Worm (Caenorhabditis elegans): ENCODE data around the gene catp-2.

DNA sequence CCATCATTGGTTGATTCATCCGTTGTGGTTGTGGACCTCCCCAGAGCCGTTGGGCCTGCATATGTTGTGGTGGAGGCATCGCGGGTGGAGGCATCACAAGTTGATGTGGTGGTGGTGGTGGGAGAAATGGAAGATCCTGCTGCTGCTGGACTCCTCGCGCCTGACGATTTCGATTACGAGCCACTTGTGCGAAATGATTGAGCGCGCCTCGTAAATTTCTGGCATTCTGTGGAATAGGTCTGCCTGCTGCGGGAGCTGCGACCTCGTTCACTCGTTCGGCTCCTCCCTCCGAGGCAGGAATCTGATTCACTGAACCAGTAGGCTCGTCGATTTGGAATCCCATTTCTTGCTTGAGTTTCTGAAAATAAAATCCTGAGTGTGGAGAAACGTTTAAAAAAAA is 26.2 kb downstream of the catp-2 start:
- TF ChIP-seq lin-15B (tag; optimal IDR thresholded peaks at IDR 0.05) (no peak), nhr-11 (tag; optimal IDR thresholded peaks at IDR 0.05) (no peak), ama-1 (optimal IDR thresholded peaks at IDR 0.05) (no peak), ztf-4 (tag; optimal IDR thresholded peaks at IDR 0.05) (no peak), fkh-4 (tag; optimal IDR thresholded peaks at IDR 0.05; ENCODE audit: borderline replicate concordance) (no peak), sptf-1 (tag; optimal IDR thresholded peaks at IDR 0.05) (no peak)

Measured in whole organism, L1 larva.